Fruit fly (Drosophila melanogaster): Measurements from ENCODE around the gene Snapin.

Gene Snapin

dm6 chr2L:2748480-2749143 lies 10.9 kb downstream of the Snapin start:
- TF ChIP-seq CG8478 (optimal IDR thresholded peaks at IDR 0.05) (no peak), CTCF (optimal IDR thresholded peaks at IDR 0.05) (no peak)

DNA sequence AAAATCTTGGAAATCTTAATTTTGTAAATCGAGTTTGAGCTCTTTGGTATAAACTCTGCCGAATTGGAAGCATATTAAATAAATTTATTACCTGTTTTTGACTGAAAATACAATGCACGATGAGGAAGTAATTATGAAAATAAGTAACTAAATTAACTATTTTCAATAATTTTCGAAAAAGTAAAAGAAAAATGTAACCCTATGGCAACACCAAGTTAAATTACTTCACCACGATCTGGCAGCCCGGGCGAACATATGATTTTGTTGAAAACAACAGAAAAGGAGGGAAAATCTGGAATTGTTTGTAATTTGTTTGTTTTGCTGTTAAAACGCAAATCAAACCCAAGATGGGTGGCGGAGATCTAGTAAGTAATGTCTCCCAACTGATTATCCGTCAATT lies 14.6 kb downstream of the Snapin start, which contains the start of the genes CG9961 and Cwc25:
Gene CG9961, minus strand, starts transcription at position 83 of the 400 bp plus-strand sequence.
Gene Cwc25, plus strand, starts transcription at position 247 of the 400 bp plus-strand sequence.
- TF ChIP-seq CTCF (optimal IDR thresholded peaks at IDR 0.05) (no peak), CG8478 (optimal IDR thresholded peaks at IDR 0.05) (no peak)

dm6 chr2L:2739820-2740230 lies 19.7 kb downstream of the Snapin start, which contains the start of gene Hrs:
Gene Hrs, plus strand, starts transcription at chr2L:2739986.
- TF ChIP-seq CG8478 (optimal IDR thresholded peaks at IDR 0.05) (no peak), CTCF (optimal IDR thresholded peaks at IDR 0.05) (peak; percentile 25 to 54)

DNA sequence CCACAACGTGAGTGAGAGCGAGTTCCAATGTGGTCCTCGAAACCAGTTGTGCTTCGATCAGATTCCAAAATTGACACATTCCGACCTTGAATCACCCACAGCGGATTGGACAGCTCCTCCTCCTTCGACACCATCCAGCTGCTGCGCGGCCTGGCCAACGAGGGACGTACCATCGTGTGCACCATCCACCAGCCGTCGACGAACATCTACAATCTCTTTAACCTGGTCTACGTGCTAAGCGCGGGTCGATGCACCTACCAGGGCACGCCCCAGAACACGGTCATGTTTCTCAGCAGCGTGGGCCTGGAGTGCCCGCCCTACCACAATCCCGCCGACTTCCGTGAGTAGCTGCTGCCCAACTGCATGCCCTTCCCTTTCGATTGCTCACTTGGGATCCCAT lies 21.9 kb downstream of the Snapin start:
- TF ChIP-seq CTCF (optimal IDR thresholded peaks at IDR 0.05) (no peak), CG8478 (optimal IDR thresholded peaks at IDR 0.05) (no peak)

DNA sequence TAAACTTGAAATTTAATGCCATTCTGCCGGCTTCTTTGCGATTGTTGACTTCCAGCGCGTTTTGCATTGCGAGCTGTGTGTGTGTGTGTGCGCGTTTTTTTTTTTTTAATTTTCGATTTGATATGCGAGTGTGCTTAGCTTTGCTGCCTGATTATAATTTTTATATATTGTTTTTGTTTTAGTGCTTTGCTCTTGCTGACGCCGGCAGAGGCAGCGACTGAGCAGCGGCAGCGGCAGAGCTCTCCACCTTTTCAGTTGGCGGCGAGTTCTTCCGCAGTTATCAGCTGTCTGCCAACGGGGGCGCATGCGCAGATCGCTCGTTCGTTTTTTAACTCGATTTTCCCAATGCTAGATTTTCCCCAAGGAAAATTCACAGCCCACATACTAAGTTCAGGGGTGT lies 23.9 kb downstream of the Snapin start:
- TF ChIP-seq CTCF (optimal IDR thresholded peaks at IDR 0.05) (no peak), CG8478 (optimal IDR thresholded peaks at IDR 0.05) (no peak)

DNA sequence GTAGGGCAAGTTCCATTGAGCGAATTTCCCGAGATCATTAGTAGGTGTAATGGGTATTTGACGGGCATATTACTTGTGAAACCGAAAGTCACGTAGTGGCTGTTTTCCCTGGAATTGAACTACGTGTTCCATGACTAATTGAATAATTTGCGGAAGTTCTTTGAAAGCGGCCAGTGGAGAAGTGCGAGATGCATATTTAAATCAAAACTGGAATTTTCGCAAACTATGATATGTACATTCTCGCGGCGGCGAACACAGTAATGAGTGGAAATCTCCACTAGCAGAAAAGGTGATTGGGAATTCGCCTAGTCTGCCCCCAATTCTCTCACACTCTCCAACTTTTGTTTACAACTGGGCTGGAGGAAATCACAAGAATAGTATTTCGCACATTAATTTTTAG lies 24.5 kb downstream of the Snapin start:
- TF ChIP-seq CG8478 (optimal IDR thresholded peaks at IDR 0.05) (no peak), CTCF (optimal IDR thresholded peaks at IDR 0.05) (no peak)

- TF ChIP-seq CTCF (optimal IDR thresholded peaks at IDR 0.05): no peak
- TF ChIP-seq CG8478 (optimal IDR thresholded peaks at IDR 0.05): no peak
Observed at dm6 chr2L:2734215-2734614, 25.3 kb downstream of the Snapin start.

DNA sequence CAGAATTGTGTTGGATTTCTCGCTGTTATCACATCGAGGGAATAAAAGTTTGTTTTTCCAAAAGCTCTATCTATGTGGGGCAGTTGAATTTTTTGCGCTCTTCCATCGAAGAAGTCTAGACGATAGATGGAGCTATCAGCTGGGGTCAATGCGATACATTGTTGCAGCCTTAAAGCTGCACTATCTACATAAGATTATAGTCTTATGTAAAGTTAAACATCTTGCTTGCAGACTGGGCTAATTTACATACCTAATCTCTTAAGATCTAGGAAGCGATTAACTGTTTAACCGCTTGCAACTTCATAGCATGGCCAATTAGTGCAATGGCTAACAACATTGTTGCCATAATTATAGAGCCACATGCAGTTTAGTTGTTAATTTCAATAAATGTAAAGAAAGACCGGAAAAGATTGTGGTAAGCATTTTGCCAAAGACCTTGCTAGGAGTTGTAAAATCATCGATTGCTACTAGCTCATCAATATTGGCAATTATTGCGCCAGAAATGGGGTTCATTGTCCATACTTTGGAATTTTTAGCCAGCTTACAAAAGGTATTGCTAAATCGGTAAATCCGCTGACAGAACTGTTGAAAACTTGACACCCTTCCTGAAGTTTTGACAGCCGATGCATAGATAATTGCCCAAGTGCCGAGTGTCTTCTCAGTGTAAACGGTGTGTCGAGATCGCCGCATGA lies 27.2 kb downstream of the Snapin start:
- TF ChIP-seq CG8478 (optimal IDR thresholded peaks at IDR 0.05): no peak
- TF ChIP-seq CTCF (optimal IDR thresholded peaks at IDR 0.05): no peak

- no peak for TF ChIP-seq CG8478 (optimal IDR thresholded peaks at IDR 0.05)
- no peak for TF ChIP-seq CTCF (optimal IDR thresholded peaks at IDR 0.05)
Observed at dm6 chr2L:2731370-2732138, 27.9 kb downstream of the Snapin start.

DNA sequence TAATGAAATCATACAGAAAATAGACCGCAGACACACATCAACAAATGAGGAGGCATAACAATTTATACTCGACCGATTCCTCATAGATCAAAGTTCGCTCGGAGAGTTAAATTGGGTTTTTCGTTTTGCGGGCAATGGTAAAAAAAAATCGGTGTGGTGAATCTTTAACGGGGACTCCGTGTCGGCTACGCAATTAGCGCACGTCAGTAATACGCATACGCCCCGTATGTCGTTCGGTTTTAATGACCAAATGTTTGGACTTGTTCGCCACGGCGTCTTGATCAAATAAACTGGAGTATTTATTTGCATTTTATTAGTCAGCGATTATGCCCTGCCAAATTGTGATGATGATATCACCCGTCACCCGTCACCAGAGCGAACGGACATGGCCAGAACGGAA lies 28.7 kb downstream of the Snapin start:
- TF ChIP-seq CG8478 (optimal IDR thresholded peaks at IDR 0.05): no peak
- no peak for TF ChIP-seq CTCF (optimal IDR thresholded peaks at IDR 0.05)

- TF ChIP-seq CTCF (optimal IDR thresholded peaks at IDR 0.05) (no peak), CG8478 (optimal IDR thresholded peaks at IDR 0.05) (no peak)
Observed at dm6 chr2L:2729882-2730281, 29.6 kb downstream of the Snapin start.

DNA sequence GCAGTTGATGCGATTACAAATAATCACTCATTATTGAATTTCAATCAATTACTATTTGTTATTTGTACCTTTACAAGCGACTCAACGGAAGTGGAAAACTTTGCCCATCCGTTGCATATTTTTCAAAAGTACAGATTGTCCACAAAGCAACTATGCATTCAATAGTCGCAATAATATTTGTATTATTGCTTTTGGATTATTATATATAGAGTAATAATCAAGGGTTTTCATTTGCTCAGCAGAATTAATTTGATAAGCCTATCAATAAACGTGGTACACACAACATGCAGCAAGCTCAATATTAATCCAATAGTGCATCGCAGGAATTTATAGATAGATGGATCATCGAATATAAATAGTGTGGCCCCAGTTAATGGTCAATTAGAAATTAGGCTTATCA lies 30.9 kb downstream of the Snapin start:
- TF ChIP-seq CTCF (optimal IDR thresholded peaks at IDR 0.05) (no peak), CG8478 (optimal IDR thresholded peaks at IDR 0.05) (no peak)

dm6 chr2L:2727812-2728211 lies 31.7 kb downstream of the Snapin start:
- TF ChIP-seq CTCF (optimal IDR thresholded peaks at IDR 0.05) (no peak), CG8478 (optimal IDR thresholded peaks at IDR 0.05) (no peak)

- no peak for TF ChIP-seq CG8478 (optimal IDR thresholded peaks at IDR 0.05)
Observed at dm6 chr2L:2727364-2727763, 32.1 kb downstream of the Snapin start.

DNA sequence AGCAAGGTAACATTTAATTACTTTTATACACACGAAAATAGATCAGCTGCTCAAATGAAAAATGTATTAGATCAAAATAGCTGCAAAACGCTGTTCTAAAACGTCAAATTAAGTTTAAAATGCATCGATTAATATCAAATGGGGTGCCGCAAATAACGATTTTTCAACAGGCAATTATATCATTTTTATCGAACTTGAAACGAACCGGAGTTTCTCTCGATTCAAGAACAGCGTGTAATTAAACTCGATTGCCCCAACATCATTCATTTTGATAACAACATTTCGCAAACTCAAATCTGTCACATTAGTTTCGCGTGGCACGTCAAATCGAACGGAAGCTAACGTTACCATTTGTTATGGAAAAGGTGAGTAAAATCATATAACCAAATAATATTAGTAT lies 34.1 kb downstream of the Snapin start, which contains the start of gene CG31689:
Gene CG31689, plus strand, starts transcription at position 301 of the 400 bp plus-strand sequence.
- TF ChIP-seq CTCF (optimal IDR thresholded peaks at IDR 0.05) (no peak), CG8478 (optimal IDR thresholded peaks at IDR 0.05) (no peak)
